Fruit fly (Drosophila melanogaster) Kc167 (cell line): ENCODE measurements around the gene Hap40.

Experiments
- Myc ChIP-seq: fragments of >200 bp; optimal IDR thresholded peaks from 2 replicates; lab custom pipeline; 2017; ENCODE audit warnings: missing external identifiers
- h ChIP-seq: fragments of >200 bp; optimal IDR thresholded peaks from 3 replicates; lab custom pipeline; 2018; ENCODE audit warnings: missing external identifiers
- insv ChIP-seq: fragments of >200 bp; optimal IDR thresholded peaks from 3 replicates; lab custom pipeline; 2018; ENCODE audit warnings: missing external identifiers
- psq ChIP-seq: fragments of >200 bp; optimal IDR thresholded peaks from 2 replicates; lab custom pipeline; 2017; ENCODE audit warnings: missing external identifiers

DNA sequence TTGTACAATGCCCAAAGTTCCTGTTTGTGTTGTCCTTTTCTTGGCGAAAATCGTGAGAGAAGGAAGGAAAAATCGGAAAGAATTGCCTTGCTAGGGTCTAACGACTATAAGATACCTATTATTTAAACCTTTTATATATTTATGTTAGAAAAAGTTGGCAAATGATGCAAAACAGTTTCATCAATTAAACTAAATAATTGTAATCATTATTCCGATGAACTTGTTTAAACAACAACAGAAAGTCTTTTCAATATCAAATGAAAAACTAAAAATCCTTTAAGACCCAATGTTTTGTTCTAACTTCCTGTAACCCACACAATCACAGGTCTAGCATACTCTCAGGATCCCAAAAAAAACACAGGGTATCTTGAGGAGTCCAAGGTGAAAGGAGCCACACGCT is 29.6 kb upstream of the Hap40 start:
- TF ChIP-seq h (lab: Kevin White, UChicago) (no peak), insv (lab: Kevin White, UChicago) (no peak), Myc (lab: Kevin White, UChicago) (no peak), psq (no peak)
